Worm (Caenorhabditis elegans) whole organism, young adult: ENCODE measurements around the gene H06H21.37.

ENCODE experiments used
- B0261.1 ChIP-seq: sonication (generic microtip); optimal IDR thresholded peaks from 2 replicates; lab custom pipeline; 2016; ENCODE audit warnings: mild to moderate bottlenecking, missing genetic modification characterization, moderate library complexity, missing compliant biosample characterization
- C06A6.2 ChIP-seq: fragments of 200-800 bp; sonication (Bioruptor generic); conservative IDR thresholded peaks from 2 replicates; pipeline ENCODE4 v1.3.6; 2022; ENCODE audit warnings: missing genetic modification characterization, missing compliant biosample characterization
- F10E7.11 ChIP-seq: sonication (generic microtip); optimal IDR thresholded peaks from 2 replicates; lab custom pipeline; 2017; ENCODE audit warnings: mild to moderate bottlenecking, missing genetic modification characterization, moderate library complexity, missing compliant biosample characterization
- F23B12.7 ChIP-seq: sonication (generic microtip); optimal IDR thresholded peaks from 2 replicates; lab custom pipeline; 2017; ENCODE audit warnings: missing genetic modification characterization, mild to moderate bottlenecking, missing compliant biosample characterization, antibody characterized with exemption, moderate library complexity; ENCODE audit not compliant: insufficient read depth
- F37B4.10 ChIP-seq: fragments of 200-800 bp; sonication (Bioruptor generic); IDR thresholded peaks from 2 replicates; pipeline ENCODE4 v1.3.6; 2022; ENCODE audit warnings: missing genetic modification characterization, missing compliant biosample characterization
- F57A8.1 ChIP-seq: fragments of 200-800 bp; sonication (Bioruptor generic); optimal IDR thresholded peaks from 2 replicates; lab custom pipeline; 2018; ENCODE audit warnings: mild to moderate bottlenecking, missing genetic modification characterization, moderate library complexity, missing compliant biosample characterization
- K12H6.12 ChIP-seq: fragments of 200-800 bp; sonication (Bioruptor generic); optimal IDR thresholded peaks from 2 replicates; lab custom pipeline; 2018; ENCODE audit warnings: mild to moderate bottlenecking, missing genetic modification characterization, missing compliant biosample characterization
- T26A5.8 ChIP-seq: sonication (generic microtip); optimal IDR thresholded peaks from 2 replicates; lab custom pipeline; 2016; ENCODE audit warnings: missing genetic modification characterization, missing compliant biosample characterization
- Y56A3A.18 ChIP-seq: fragments of 200-800 bp; sonication (Bioruptor generic); IDR thresholded peaks from 2 replicates; pipeline ENCODE4 v1.3.6; 2022; ENCODE audit warnings: missing genetic modification reagents, missing genetic modification characterization, missing compliant biosample characterization
- atf-7 ChIP-seq: sonication (generic microtip); optimal IDR thresholded peaks from 2 replicates; lab custom pipeline; 2017; ENCODE audit warnings: mild to moderate bottlenecking, missing genetic modification characterization, missing compliant biosample characterization
- attf-5 ChIP-seq: fragments of 200-800 bp; sonication (Bioruptor generic); optimal IDR thresholded peaks from 2 replicates; lab custom pipeline; 2018; ENCODE audit warnings: mild to moderate bottlenecking, missing genetic modification characterization, missing compliant biosample characterization
- ccch-3 ChIP-seq: fragments of 200-800 bp; sonication (Bioruptor generic); optimal IDR thresholded peaks from 2 replicates; lab custom pipeline; 2018; ENCODE audit warnings: mild to moderate bottlenecking, missing genetic modification characterization, missing compliant biosample characterization
- cebp-1 ChIP-seq, 2 experiments: fragments of 200-800 bp in 1 of 2; sonication (Bioruptor generic) in 1 of 2; sonication (generic microtip) in 1 of 2; IDR thresholded peaks in 1 of 2; optimal IDR thresholded peaks in 1 of 2; 2 replicates each; pipeline versions ENCODE4 v1.3.6 to Lab custom; 2017 to 2022; ENCODE audit warnings: missing compliant biosample characterization in 2 of 2, missing genetic modification characterization in 2 of 2, mild to moderate bottlenecking in 1 of 2, missing genetic modification reagents in 1 of 2, moderate library complexity in 1 of 2
- ceh-100 ChIP-seq: fragments of 200-800 bp; sonication (Bioruptor generic); IDR thresholded peaks from 2 replicates; pipeline ENCODE4 v1.3.6; 2022; ENCODE audit warnings: missing genetic modification reagents, missing genetic modification characterization, missing compliant biosample characterization
- ceh-27 ChIP-seq: fragments of 200-800 bp; sonication (Bioruptor generic); optimal IDR thresholded peaks from 2 replicates; lab custom pipeline; 2018; ENCODE audit warnings: mild to moderate bottlenecking, missing genetic modification characterization, moderate library complexity, missing compliant biosample characterization
- ceh-40 ChIP-seq: fragments of 200-800 bp; sonication (Bioruptor generic); IDR thresholded peaks from 2 replicates; pipeline ENCODE4 v1.3.6; 2022; ENCODE audit warnings: missing genetic modification characterization, missing compliant biosample characterization
- ceh-91 ChIP-seq: fragments of 200-800 bp; sonication (Bioruptor generic); IDR thresholded peaks from 2 replicates; pipeline ENCODE4 v1.3.6; 2022; ENCODE audit warnings: missing genetic modification reagents, missing genetic modification characterization, missing compliant biosample characterization
- die-1 ChIP-seq: sonication (generic microtip); optimal IDR thresholded peaks from 2 replicates; lab custom pipeline; 2016; ENCODE audit warnings: missing genotype, mild to moderate bottlenecking, missing genetic modification characterization, missing compliant biosample characterization
- dpl-1 ChIP-seq: fragments of 150-350 bp; optimal IDR thresholded peaks from 2 replicates; lab custom pipeline; 2014; ENCODE audit warnings: missing biosample characterization, missing genetic modification reagents, missing genetic modification characterization
- efl-1 ChIP-seq: fragments of 150-350 bp; optimal IDR thresholded peaks from 2 replicates; lab custom pipeline; 2014; ENCODE audit warnings: missing biosample characterization, missing genetic modification reagents, missing genetic modification characterization
- hmg-20 ChIP-seq: fragments of 200-800 bp; sonication (Bioruptor generic); IDR thresholded peaks from 2 replicates; pipeline ENCODE4 v1.3.6; 2022; ENCODE audit warnings: missing genetic modification reagents, missing genetic modification characterization, missing compliant biosample characterization
- let-607 ChIP-seq, 2 experiments: fragments of 200-800 bp in 1 of 2; sonication (Bioruptor generic) in 1 of 2; sonication (generic microtip) in 1 of 2; optimal IDR thresholded peaks; 2 replicates each; lab custom pipeline; 2016 to 2018; ENCODE audit warnings: mild to moderate bottlenecking in 2 of 2, missing compliant biosample characterization in 2 of 2, missing genetic modification characterization in 2 of 2, moderate library complexity in 2 of 2, missing genotype in 1 of 2
- lin-35 ChIP-seq, 3 experiments: fragments of 150-350 bp in 2 of 3; sonication (generic microtip) in 1 of 3; optimal IDR thresholded peaks; 2 replicates each; lab custom pipeline; 2014 to 2018; ENCODE audit warnings: missing biosample characterization in 3 of 3, missing genetic modification characterization in 3 of 3, missing genetic modification reagents in 3 of 3
- lsy-27 ChIP-seq: sonication (generic microtip); optimal IDR thresholded peaks from 2 replicates; lab custom pipeline; 2017; ENCODE audit warnings: missing genetic modification characterization, mild to moderate bottlenecking, missing compliant biosample characterization, antibody characterized with exemption, missing genotype, borderline replicate concordance; ENCODE audit not compliant: insufficient read depth
- madf-10 ChIP-seq: sonication (generic microtip); optimal IDR thresholded peaks from 2 replicates; lab custom pipeline; 2016; ENCODE audit warnings: mild to moderate bottlenecking, missing genetic modification characterization, missing compliant biosample characterization
- madf-8 ChIP-seq: fragments of 200-800 bp; sonication (Bioruptor generic); conservative IDR thresholded peaks from 2 replicates; pipeline ENCODE4 v1.3.6; 2022; ENCODE audit warnings: missing genetic modification reagents, missing genetic modification characterization, missing compliant biosample characterization
- mel-28 ChIP-seq: sonication (generic microtip); optimal IDR thresholded peaks from 2 replicates; lab custom pipeline; 2016; ENCODE audit warnings: borderline replicate concordance, mild to moderate bottlenecking, missing genetic modification characterization, missing compliant biosample characterization
- nhr-120 ChIP-seq: fragments of 200-800 bp; sonication (Bioruptor generic); IDR thresholded peaks from 2 replicates; pipeline ENCODE4 v1.3.6; 2022; ENCODE audit warnings: missing genetic modification characterization, missing compliant biosample characterization
- nhr-179 ChIP-seq: sonication (generic microtip); optimal IDR thresholded peaks from 2 replicates; lab custom pipeline; 2016; ENCODE audit warnings: mild to moderate bottlenecking, missing genetic modification characterization, missing compliant biosample characterization
- nhr-80 ChIP-seq: sonication (generic microtip); optimal IDR thresholded peaks from 2 replicates; lab custom pipeline; 2016; ENCODE audit warnings: missing genetic modification characterization, missing compliant biosample characterization
- pha-4 ChIP-seq: fragments of 150-350 bp; sonication (generic microtip); optimal IDR thresholded peaks from 2 replicates; lab custom pipeline; 2014; ENCODE audit warnings: missing biosample characterization, missing genetic modification reagents, missing genetic modification characterization
- rcor-1 ChIP-seq: fragments of 200-800 bp; sonication (Bioruptor generic); IDR thresholded peaks from 2 replicates; pipeline ENCODE4 v1.3.6; 2022; ENCODE audit warnings: missing genetic modification reagents, missing genetic modification characterization, missing compliant biosample characterization
- rec-8 ChIP-seq, 2 experiments: sonication (generic microtip); optimal IDR thresholded peaks; 2 replicates each; lab custom pipeline; 2016; ENCODE audit warnings: mild to moderate bottlenecking in 2 of 2, missing genetic modification characterization in 2 of 2, missing genetic modification reagents in 2 of 2, missing genotype in 2 of 2, missing biosample characterization in 1 of 2, missing compliant biosample characterization in 1 of 2, moderate library complexity in 1 of 2
- repo-1 ChIP-seq: sonication (generic microtip); optimal IDR thresholded peaks from 2 replicates; lab custom pipeline; 2017; ENCODE audit warnings: mild to moderate bottlenecking, missing genetic modification characterization, missing compliant biosample characterization
- snpc-1.3 ChIP-seq: sonication (generic microtip); optimal IDR thresholded peaks from 2 replicates; lab custom pipeline; 2017; ENCODE audit warnings: missing genetic modification characterization, mild to moderate bottlenecking, missing compliant biosample characterization, antibody characterized with exemption, moderate library complexity, missing genotype, missing genetic modification reagents; ENCODE audit not compliant: insufficient read depth
- snpc-4 ChIP-seq, 5 experiments: fragments of 150-350 bp in 1 of 5; sonication (generic microtip) in 4 of 5; optimal IDR thresholded peaks; 2 replicates each; lab custom pipeline; 2014 to 2018; ENCODE audit warnings: missing genetic modification characterization in 5 of 5, missing biosample characterization in 3 of 5, antibody characterized with exemption in 2 of 5, mild to moderate bottlenecking in 2 of 5, missing compliant biosample characterization in 2 of 5, missing genotype in 2 of 5, moderate library complexity in 2 of 5, missing genetic modification reagents in 1 of 5
- somi-1 ChIP-seq: fragments of 200-800 bp; sonication (Bioruptor generic); optimal IDR thresholded peaks from 2 replicates; lab custom pipeline; 2018; ENCODE audit warnings: mild to moderate bottlenecking, missing genetic modification characterization, missing compliant biosample characterization
- tbx-9 ChIP-seq: sonication (generic microtip); optimal IDR thresholded peaks from 2 replicates; lab custom pipeline; 2016; ENCODE audit warnings: borderline replicate concordance, missing genetic modification characterization, inconsistent platforms, missing compliant biosample characterization
- unc-62 ChIP-seq: fragments of 150-350 bp; optimal IDR thresholded peaks from 2 replicates; lab custom pipeline; 2014; ENCODE audit warnings: missing biosample characterization, missing genetic modification reagents, missing genetic modification characterization
- zim-3 ChIP-seq: sonication (generic microtip); optimal IDR thresholded peaks from 2 replicates; lab custom pipeline; 2017; ENCODE audit warnings: mild to moderate bottlenecking, missing genetic modification characterization, moderate library complexity, missing compliant biosample characterization
- ztf-22 ChIP-seq: fragments of 200-800 bp; sonication (Bioruptor generic); optimal IDR thresholded peaks from 2 replicates; lab custom pipeline; 2018; ENCODE audit warnings: mild to moderate bottlenecking, missing genetic modification characterization, moderate library complexity, missing compliant biosample characterization
- ztf-26 ChIP-seq: sonication (generic microtip); optimal IDR thresholded peaks from 2 replicates; lab custom pipeline; 2017; ENCODE audit warnings: missing genetic modification characterization, missing compliant biosample characterization

Gene H06H21.37

ce11 chrIV:4827219-4827618 lies 17.4 kb upstream of the H06H21.37 start, which contains the start of gene mpz-4:
Gene mpz-4, minus strand, starts transcription at chrIV:4827319.
- TF ChIP-seq rec-8 (tag; optimal IDR thresholded peaks at IDR 0.05; lab: Kevin White, UChicago) (no peak), K12H6.12 (tag; lab: Kevin White, UChicago) (no peak), lsy-27 (no peak), repo-1 (tag; lab: Kevin White, UChicago) (no peak), zim-3 (tag; lab: Kevin White, UChicago) (no peak), ceh-100 (GFP tag; lab: Robert Waterston, UW) (no peak), mel-28 (tag; lab: Kevin White, UChicago) (no peak), hmg-20 (no peak), F37B4.10 (GFP tag; lab: Robert Waterston, UW) (no peak), ztf-26 (tag; lab: Kevin White, UChicago) (no peak), efl-1 (no peak), unc-62 (GFP tag; lab: Kevin White, UChicago) (no peak), F57A8.1 (no peak), F10E7.11 (tag; lab: Kevin White, UChicago) (no peak), ccch-3 (GFP tag; lab: Kevin White, UChicago) (no peak)

ce11 chrIV:4821843-4822242 lies 12.1 kb upstream of the H06H21.37 start:
- peak; percentile 81 for TF ChIP-seq nhr-80
- no peak for TF ChIP-seq somi-1 (GFP tag; lab: Kevin White, UChicago)
- TF ChIP-seq unc-62 (GFP tag; lab: Kevin White, UChicago) = peak; percentile 2
- TF ChIP-seq ceh-91 (GFP tag; lab: Robert Waterston, UW) = no peak
- TF ChIP-seq nhr-179 (tag; lab: Kevin White, UChicago) = no peak
- peak in 1 of 2 experiments; percentile 24 for TF ChIP-seq let-607 (tag; optimal IDR thresholded peaks at IDR 0.05; lab: Kevin White, UChicago)
- TF ChIP-seq K12H6.12 (tag; lab: Kevin White, UChicago) = no peak
- TF ChIP-seq die-1 (tag; lab: Kevin White, UChicago) = no peak

- no peak for TF ChIP-seq ceh-40 (GFP tag; lab: Robert Waterston, UW)
- no peak for TF ChIP-seq rcor-1 (GFP tag; lab: Robert Waterston, UW)
- no peak for TF ChIP-seq K12H6.12 (tag; lab: Kevin White, UChicago)
- TF ChIP-seq nhr-80 = peak; percentile 77
- peak; percentile 14 for TF ChIP-seq pha-4 (tag; lab: Kevin White, UChicago)
- no peak for TF ChIP-seq T26A5.8 (tag; lab: Kevin White, UChicago)
- TF ChIP-seq attf-5 (GFP tag; lab: Kevin White, UChicago) = no peak
- no peak for TF ChIP-seq snpc-1.3 (tag; lab: Kevin White, UChicago)
- no peak for TF ChIP-seq nhr-120
- TF ChIP-seq Y56A3A.18 (GFP tag; lab: Robert Waterston, UW) = 0 out of 2 replicates have a peak, but pooled peaks have one; percentile 46
- TF ChIP-seq let-607 (tag; optimal IDR thresholded peaks at IDR 0.05; lab: Kevin White, UChicago) = peak; percentile 81 to 83
- no peak for TF ChIP-seq cebp-1 (GFP tag; IDR thresholded peaks at IDR 0.05; lab: Robert Waterston, UW)
- peak; percentile 45 for TF ChIP-seq cebp-1 (tag; optimal IDR thresholded peaks at IDR 0.05; lab: Kevin White, UChicago)
- TF ChIP-seq madf-8 (GFP tag; lab: Robert Waterston, UW) = no peak
- TF ChIP-seq atf-7 (tag; lab: Kevin White, UChicago) = peak; percentile 33
- no peak for TF ChIP-seq tbx-9
- TF ChIP-seq B0261.1 (tag; lab: Kevin White, UChicago) = no peak
- no peak for TF ChIP-seq snpc-4 (GFP tag; optimal IDR thresholded peaks at IDR 0.05; lab: Kevin White, UChicago)
- TF ChIP-seq snpc-4 (tag; optimal IDR thresholded peaks at IDR 0.05; lab: Kevin White, UChicago) = no peak
- TF ChIP-seq dpl-1 (GFP tag; lab: Kevin White, UChicago) = no peak
- no peak for TF ChIP-seq F23B12.7
- TF ChIP-seq madf-10 (tag; lab: Kevin White, UChicago) = no peak
- no peak for TF ChIP-seq ceh-27 (GFP tag; lab: Kevin White, UChicago)
- no peak for TF ChIP-seq lin-35 (GFP tag; optimal IDR thresholded peaks at IDR 0.05; lab: Kevin White, UChicago)
- TF ChIP-seq C06A6.2 (GFP tag; lab: Robert Waterston, UW) = no peak
- TF ChIP-seq ztf-22 = peak; percentile 4
Measured at ce11 chrIV:4821054-4821453, 11.3 kb upstream of the H06H21.37 start, which contains the start of gene H06H21.8. Gene H06H21.8, minus strand, starts transcription at chrIV:4821131.
